Worm (Caenorhabditis elegans) whole organism, dauer: ENCODE measurements around the gene Y41C4A.32.

Source experiments
- unc-62 ChIP-seq: sonication (generic microtip); optimal IDR thresholded peaks from 2 replicates; lab custom pipeline; 2017; ENCODE audit warnings: missing biosample characterization, missing genetic modification reagents, missing genetic modification characterization

The Y41C4A.32 gene

ce11 chrIII:11746718-11747117, 25.2 kb downstream of the Y41C4A.32 start, which contains the start of gene mrt-2:
mrt-2 (plus strand) TSS chrIII:11746766.
- TF ChIP-seq unc-62 (GFP tag; lab: Kevin White, UChicago), result no peak

- no peak for TF ChIP-seq unc-62 (GFP tag; lab: Kevin White, UChicago)
Observed at ce11 chrIII:11750232-11750631, 28.7 kb downstream of the Y41C4A.32 start.

- TF ChIP-seq unc-62 (GFP tag; lab: Kevin White, UChicago), result no peak
Observed at ce11 chrIII:11750817-11751216, 29.3 kb downstream of the Y41C4A.32 start.

- TF ChIP-seq unc-62 (GFP tag; lab: Kevin White, UChicago), result no peak
Observed at ce11 chrIII:11757892-11758291, 36.4 kb downstream of the Y41C4A.32 start.

ce11 chrIII:11760634-11761033, 39.1 kb downstream of the Y41C4A.32 start:
- TF ChIP-seq unc-62 (GFP tag; lab: Kevin White, UChicago), result no peak
